Fruit fly (Drosophila melanogaster) whole organism: ENCODE results near the gene br.

ENCODE experiments used
- CG8478 ChIP-seq: fragments of >200 bp; optimal IDR thresholded peaks from 2 replicates; lab custom pipeline; 2018; ENCODE audit warnings: inconsistent platforms
- Dll ChIP-seq: fragments of >200 bp; optimal IDR thresholded peaks from 2 replicates; lab custom pipeline; 2017
- EcR ChIP-seq, 2 experiments: fragments of >200 bp; optimal IDR thresholded peaks; 2 replicates each; lab custom pipeline; 2017; ENCODE audit warnings: missing biosample characterization in 2 of 2, missing genetic modification characterization in 2 of 2, missing genetic modification reagents in 2 of 2
- pan ChIP-seq: fragments of >200 bp; optimal IDR thresholded peaks from 2 replicates; lab custom pipeline; 2017
- psq ChIP-seq: fragments of >200 bp; optimal IDR thresholded peaks from 2 replicates; lab custom pipeline; 2017
- usp ChIP-seq: fragments of >200 bp; optimal IDR thresholded peaks from 2 replicates; lab custom pipeline; 2017; ENCODE audit warnings: missing biosample characterization, missing genetic modification characterization, mixed read lengths

dm6 chrX:1535234-1535925 is 39.6 kb upstream of the br start:
- TF ChIP-seq EcR (GFP tag; optimal IDR thresholded peaks at IDR 0.05; lab: Kevin White, UChicago) (no peak), usp (no peak), pan (lab: Kevin White, UChicago) (no peak), CG8478 (lab: Kevin White, UChicago) (no peak), psq (lab: Kevin White, UChicago) (no peak), Dll (lab: Kevin White, UChicago) (no peak)
